Fruit fly (Drosophila melanogaster): ENCODE results near the gene Sap-r.

Gene Sap-r

dm6 chr3R:30918872-30919271 is 30.0 kb upstream of the Sap-r start:
- no peak for TF ChIP-seq Hr38 (GFP tag; optimal IDR thresholded peaks at IDR 0.05)
- peak; percentile 24 for TF ChIP-seq svp (GFP tag)
- TF ChIP-seq fkh (GFP tag; optimal IDR thresholded peaks at IDR 0.05) = peak; percentile 89

dm6 chr3R:30916024-30916423 is 27.2 kb upstream of the Sap-r start:
- TF ChIP-seq CG9139 (GFP tag; optimal IDR thresholded peaks at IDR 0.05) = no peak
- TF ChIP-seq CG34406 (GFP tag; optimal IDR thresholded peaks at IDR 0.05) = no peak
- TF ChIP-seq CG10631 (GFP tag; optimal IDR thresholded peaks at IDR 0.05) = no peak
- no peak for TF ChIP-seq CG6276 (GFP tag; optimal IDR thresholded peaks at IDR 0.05)
- no peak for TF ChIP-seq CG11294 (GFP tag; IDR thresholded peaks at IDR 0.05)
- no peak for TF ChIP-seq net (GFP tag; optimal IDR thresholded peaks at IDR 0.05)
- no peak for TF ChIP-seq Lpt (GFP tag; optimal IDR thresholded peaks at IDR 0.05)
- no peak for TF ChIP-seq Sox102F (GFP tag; optimal IDR thresholded peaks at IDR 0.05)
- no peak for TF ChIP-seq pdm3 (GFP tag; optimal IDR thresholded peaks at IDR 0.05)
- no peak for TF ChIP-seq dac (GFP tag; optimal IDR thresholded peaks at IDR 0.05)
- TF ChIP-seq CG4318 (GFP tag; optimal IDR thresholded peaks at IDR 0.05) = no peak
- no peak for TF ChIP-seq Blimp-1 (GFP tag; optimal IDR thresholded peaks at IDR 0.05)
- no peak for TF ChIP-seq esn (GFP tag; optimal IDR thresholded peaks at IDR 0.05)
- TF ChIP-seq svp (GFP tag) = no peak
- TF ChIP-seq spab (GFP tag; optimal IDR thresholded peaks at IDR 0.05) = no peak
- no peak for TF ChIP-seq Hr39 (GFP tag; optimal IDR thresholded peaks at IDR 0.05)

dm6 chr3R:30915235-30915634 is 26.4 kb upstream of the Sap-r start:
- no peak for TF ChIP-seq CG8319 (GFP tag; optimal IDR thresholded peaks at IDR 0.05)
- TF ChIP-seq salr (GFP tag; optimal IDR thresholded peaks at IDR 0.05) = no peak
- no peak for TF ChIP-seq CG31627 (GFP tag; optimal IDR thresholded peaks at IDR 0.05)
- no peak for TF ChIP-seq OdsH (GFP tag; optimal IDR thresholded peaks at IDR 0.05)
- TF ChIP-seq CG6163 (GFP tag; IDR thresholded peaks at IDR 0.05) = 0 out of 3 replicates have a peak, but pooled peaks have one; percentile 30
- no peak for TF ChIP-seq ss (GFP tag; optimal IDR thresholded peaks at IDR 0.05)
- TF ChIP-seq spab (GFP tag; optimal IDR thresholded peaks at IDR 0.05) = no peak
- TF ChIP-seq fkh (GFP tag; optimal IDR thresholded peaks at IDR 0.05) = peak; percentile 77

- TF ChIP-seq CG6163 (GFP tag; IDR thresholded peaks at IDR 0.05) = 0 out of 3 replicates have a peak, but pooled peaks have one; percentile 13
- no peak for TF ChIP-seq CG16779 (tag; optimal IDR thresholded peaks at IDR 0.05)
Measured at dm6 chr3R:30913704-30914103, 24.8 kb upstream of the Sap-r start.

dm6 chr3R:30912402-30912801 is 23.5 kb upstream of the Sap-r start, which contains the start of gene Ptx1:
TSS of gene Ptx1 (plus strand) at chr3R:30912754.
- TF ChIP-seq cyc (GFP tag; optimal IDR thresholded peaks at IDR 0.05) (no peak), Ets21C (GFP tag; optimal IDR thresholded peaks at IDR 0.05) (no peak), Ets96B (tag; optimal IDR thresholded peaks at IDR 0.05) (no peak), CG6163 (GFP tag; IDR thresholded peaks at IDR 0.05) (peak; percentile 57), CG31627 (GFP tag; optimal IDR thresholded peaks at IDR 0.05) (no peak), Smox (GFP tag; optimal IDR thresholded peaks at IDR 0.05) (no peak), CG10669 (GFP tag; optimal IDR thresholded peaks at IDR 0.05) (no peak), Sox14 (GFP tag; optimal IDR thresholded peaks at IDR 0.05) (peak; percentile 31), Gug (GFP tag; IDR thresholded peaks at IDR 0.05) (no peak), CG8119 (GFP tag; IDR thresholded peaks at IDR 0.05) (no peak), Hr38 (GFP tag; optimal IDR thresholded peaks at IDR 0.05) (no peak), CG7368 (GFP tag; optimal IDR thresholded peaks at IDR 0.05) (no peak), CG11762 (GFP tag; optimal IDR thresholded peaks at IDR 0.05; ENCODE audit: insufficient read depth) (no peak), CG4318 (GFP tag; optimal IDR thresholded peaks at IDR 0.05) (no peak), CG1621 (tag; optimal IDR thresholded peaks at IDR 0.05) (peak; percentile 58), Sox15 (GFP tag; optimal IDR thresholded peaks at IDR 0.05) (no peak), net (GFP tag; optimal IDR thresholded peaks at IDR 0.05) (no peak), CG10631 (GFP tag; optimal IDR thresholded peaks at IDR 0.05) (no peak), fd85E (GFP tag; optimal IDR thresholded peaks at IDR 0.05) (no peak), Hr4 (GFP tag; optimal IDR thresholded peaks at IDR 0.05) (no peak), Eip78C (GFP tag) (no peak), pdm3 (GFP tag; optimal IDR thresholded peaks at IDR 0.05) (no peak), svp (GFP tag) (peak; percentile 57), achi (GFP tag; optimal IDR thresholded peaks at IDR 0.05) (no peak), CG11294 (GFP tag; IDR thresholded peaks at IDR 0.05) (no peak), CG11902 (GFP tag; optimal IDR thresholded peaks at IDR 0.05) (no peak), CG3919 (GFP tag; optimal IDR thresholded peaks at IDR 0.05) (peak; percentile 21), fkh (GFP tag; optimal IDR thresholded peaks at IDR 0.05) (peak; percentile 95), CG16779 (tag; optimal IDR thresholded peaks at IDR 0.05) (no peak)

Measured in whole organism, prepupa.